Worm (Caenorhabditis elegans) whole organism, young adult: Measurements from ENCODE around the gene Y51B9A.9.

Experiments
- B0336.3 ChIP-seq: fragments of 200-800 bp; sonication (Bioruptor generic); IDR thresholded peaks from 2 replicates; pipeline ENCODE4 v1.3.6; 2022; ENCODE audit warnings: missing genetic modification characterization, missing compliant biosample characterization
- C17E4.6 ChIP-seq: fragments of 200-800 bp; sonication (Bioruptor generic); IDR thresholded peaks from 2 replicates; pipeline ENCODE4 v1.3.6; 2022; ENCODE audit warnings: missing genetic modification reagents, missing genetic modification characterization, missing compliant biosample characterization
- F23B12.7 ChIP-seq: sonication (generic microtip); optimal IDR thresholded peaks from 2 replicates; lab custom pipeline; 2017; ENCODE audit warnings: missing genetic modification characterization, mild to moderate bottlenecking, missing compliant biosample characterization, antibody characterized with exemption, moderate library complexity; ENCODE audit not compliant: insufficient read depth
- F33H1.4 ChIP-seq: fragments of 200-800 bp; sonication (Bioruptor generic); IDR thresholded peaks from 2 replicates; pipeline ENCODE4 v1.3.6; 2022; ENCODE audit warnings: missing genetic modification reagents, missing genetic modification characterization, missing compliant biosample characterization
- F37B4.10 ChIP-seq: fragments of 200-800 bp; sonication (Bioruptor generic); IDR thresholded peaks from 2 replicates; pipeline ENCODE4 v1.3.6; 2022; ENCODE audit warnings: missing genetic modification characterization, missing compliant biosample characterization
- F39B2.1 ChIP-seq: fragments of 200-800 bp; sonication (Bioruptor generic); IDR thresholded peaks from 2 replicates; pipeline ENCODE4 v1.3.6; 2022; ENCODE audit warnings: missing genetic modification reagents, missing genetic modification characterization, missing compliant biosample characterization
- F49E8.2 ChIP-seq: sonication (generic microtip); optimal IDR thresholded peaks from 3 replicates; lab custom pipeline; 2017; ENCODE audit warnings: missing genetic modification characterization, mild to moderate bottlenecking, missing compliant biosample characterization, antibody characterized with exemption, moderate library complexity; ENCODE audit not compliant: insufficient read depth
- F52B5.7 ChIP-seq: sonication (generic microtip); optimal IDR thresholded peaks from 2 replicates; lab custom pipeline; 2016; ENCODE audit warnings: mild to moderate bottlenecking, missing genetic modification characterization, missing compliant biosample characterization
- F57C9.4 ChIP-seq: sonication (generic microtip); optimal IDR thresholded peaks from 2 replicates; lab custom pipeline; 2017; ENCODE audit warnings: mild to moderate bottlenecking, missing genetic modification characterization, missing compliant biosample characterization
- K11D2.4 ChIP-seq: fragments of 200-800 bp; sonication (Bioruptor generic); IDR thresholded peaks from 2 replicates; pipeline ENCODE4 v1.3.6; 2022; ENCODE audit warnings: missing genetic modification reagents, missing genetic modification characterization, missing compliant biosample characterization
- Y67H2A.10 ChIP-seq: fragments of 200-800 bp; sonication (Bioruptor generic); conservative IDR thresholded peaks from 2 replicates; pipeline ENCODE4 v1.3.6; 2022; ENCODE audit warnings: missing genetic modification reagents, missing genetic modification characterization, missing compliant biosample characterization
- akir-1 ChIP-seq: fragments of 200-800 bp; sonication (Bioruptor generic); optimal IDR thresholded peaks from 2 replicates; lab custom pipeline; 2018; ENCODE audit warnings: mild to moderate bottlenecking, missing genetic modification characterization, moderate library complexity, missing compliant biosample characterization
- attf-5 ChIP-seq: fragments of 200-800 bp; sonication (Bioruptor generic); optimal IDR thresholded peaks from 2 replicates; lab custom pipeline; 2018; ENCODE audit warnings: mild to moderate bottlenecking, missing genetic modification characterization, missing compliant biosample characterization
- attf-6 ChIP-seq: fragments of 200-800 bp; sonication (Bioruptor generic); IDR thresholded peaks from 2 replicates; pipeline ENCODE4 v1.3.6; 2022; ENCODE audit warnings: missing genetic modification reagents, missing genetic modification characterization, missing compliant biosample characterization
- ccch-3 ChIP-seq: fragments of 200-800 bp; sonication (Bioruptor generic); optimal IDR thresholded peaks from 2 replicates; lab custom pipeline; 2018; ENCODE audit warnings: mild to moderate bottlenecking, missing genetic modification characterization, missing compliant biosample characterization
- cebp-1 ChIP-seq, 2 experiments: fragments of 200-800 bp in 1 of 2; sonication (Bioruptor generic) in 1 of 2; sonication (generic microtip) in 1 of 2; IDR thresholded peaks in 1 of 2; optimal IDR thresholded peaks in 1 of 2; 2 replicates each; pipeline versions ENCODE4 v1.3.6 to Lab custom; 2017 to 2022; ENCODE audit warnings: missing compliant biosample characterization in 2 of 2, missing genetic modification characterization in 2 of 2, mild to moderate bottlenecking in 1 of 2, missing genetic modification reagents in 1 of 2, moderate library complexity in 1 of 2
- ceh-100 ChIP-seq: fragments of 200-800 bp; sonication (Bioruptor generic); IDR thresholded peaks from 2 replicates; pipeline ENCODE4 v1.3.6; 2022; ENCODE audit warnings: missing genetic modification reagents, missing genetic modification characterization, missing compliant biosample characterization
- die-1 ChIP-seq: sonication (generic microtip); optimal IDR thresholded peaks from 2 replicates; lab custom pipeline; 2016; ENCODE audit warnings: missing genotype, mild to moderate bottlenecking, missing genetic modification characterization, missing compliant biosample characterization
- dpff-1 ChIP-seq: sonication (generic microtip); optimal IDR thresholded peaks from 2 replicates; lab custom pipeline; 2017; ENCODE audit warnings: mild to moderate bottlenecking, missing genetic modification characterization, missing compliant biosample characterization
- gei-17 ChIP-seq: fragments of 200-800 bp; sonication (Bioruptor generic); optimal IDR thresholded peaks from 2 replicates; lab custom pipeline; 2018; ENCODE audit warnings: mild to moderate bottlenecking, missing genetic modification characterization, missing compliant biosample characterization
- hmg-1.2 ChIP-seq: fragments of 200-800 bp; sonication (Bioruptor generic); IDR thresholded peaks from 2 replicates; pipeline ENCODE4 v1.3.6; 2022; ENCODE audit warnings: missing genetic modification reagents, missing genetic modification characterization, missing compliant biosample characterization
- lag-1 ChIP-seq: fragments of 200-800 bp; sonication (Bioruptor generic); IDR thresholded peaks from 2 replicates; pipeline ENCODE4 v1.3.6; 2022; ENCODE audit warnings: missing genetic modification reagents, missing genetic modification characterization, missing compliant biosample characterization
- nfyb-1 ChIP-seq: fragments of 200-800 bp; sonication (Bioruptor generic); IDR thresholded peaks from 2 replicates; pipeline ENCODE4 v1.3.6; 2022; ENCODE audit warnings: missing genetic modification reagents, missing genetic modification characterization, missing compliant biosample characterization
- nhr-120 ChIP-seq: fragments of 200-800 bp; sonication (Bioruptor generic); IDR thresholded peaks from 2 replicates; pipeline ENCODE4 v1.3.6; 2022; ENCODE audit warnings: missing genetic modification characterization, missing compliant biosample characterization
- nhr-27 ChIP-seq: fragments of 200-800 bp; sonication (Bioruptor generic); optimal IDR thresholded peaks from 2 replicates; lab custom pipeline; 2018; ENCODE audit warnings: mild to moderate bottlenecking, missing genetic modification characterization, moderate library complexity, missing compliant biosample characterization
- nhr-80 ChIP-seq: sonication (generic microtip); optimal IDR thresholded peaks from 2 replicates; lab custom pipeline; 2016; ENCODE audit warnings: missing genetic modification characterization, missing compliant biosample characterization
- snpc-1.1 ChIP-seq: sonication (generic microtip); optimal IDR thresholded peaks from 2 replicates; lab custom pipeline; 2017; ENCODE audit warnings: missing genetic modification characterization, mild to moderate bottlenecking, missing compliant biosample characterization, antibody characterized with exemption, moderate library complexity, missing genotype, missing genetic modification reagents; ENCODE audit not compliant: insufficient read depth
- sptf-2 ChIP-seq: fragments of 200-800 bp; sonication (Bioruptor generic); optimal IDR thresholded peaks from 2 replicates; lab custom pipeline; 2018; ENCODE audit warnings: mild to moderate bottlenecking, missing genetic modification characterization, missing compliant biosample characterization
- tbx-9 ChIP-seq: sonication (generic microtip); optimal IDR thresholded peaks from 2 replicates; lab custom pipeline; 2016; ENCODE audit warnings: borderline replicate concordance, missing genetic modification characterization, inconsistent platforms, missing compliant biosample characterization
- unc-62 ChIP-seq: fragments of 150-350 bp; optimal IDR thresholded peaks from 2 replicates; lab custom pipeline; 2014; ENCODE audit warnings: missing biosample characterization, missing genetic modification reagents, missing genetic modification characterization
- zfh-2 ChIP-seq: fragments of 200-800 bp; sonication (Bioruptor generic); conservative IDR thresholded peaks from 2 replicates; pipeline ENCODE4 v1.3.6; 2022; ENCODE audit warnings: missing genetic modification reagents, missing genetic modification characterization, missing compliant biosample characterization
- ztf-28 ChIP-seq: fragments of 200-800 bp; sonication (Bioruptor generic); IDR thresholded peaks from 2 replicates; pipeline ENCODE4 v1.3.6; 2022; ENCODE audit warnings: missing genetic modification reagents, missing genetic modification characterization, missing compliant biosample characterization

Y51B9A.9 gene

ce11 chrII:9433609-9434008, 36.2 kb upstream of the Y51B9A.9 start, which contains the start of gene kin-15:
Gene kin-15 (minus strand): TSS chrII:9433709.
- no peak for TF ChIP-seq F57C9.4 (tag; lab: Kevin White, UChicago)
- TF ChIP-seq F23B12.7: no peak
- no peak for TF ChIP-seq Y67H2A.10 (GFP tag; lab: Robert Waterston, UW)
- TF ChIP-seq ceh-100 (GFP tag; lab: Robert Waterston, UW): no peak
- no peak for TF ChIP-seq F39B2.1

ce11 chrII:9431119-9431518, 33.7 kb upstream of the Y51B9A.9 start:
- no peak for TF ChIP-seq K11D2.4
- no peak for TF ChIP-seq lag-1 (GFP tag; lab: Robert Waterston, UW)
- TF ChIP-seq nhr-27 (tag; lab: Kevin White, UChicago): no peak
- no peak for TF ChIP-seq nfyb-1 (GFP tag; lab: Robert Waterston, UW)
- no peak for TF ChIP-seq Y67H2A.10 (GFP tag; lab: Robert Waterston, UW)
- no peak for TF ChIP-seq hmg-1.2 (GFP tag; lab: Robert Waterston, UW)
- TF ChIP-seq tbx-9: no peak
- TF ChIP-seq akir-1 (GFP tag; lab: Kevin White, UChicago): no peak
- TF ChIP-seq F33H1.4 (GFP tag; lab: Robert Waterston, UW): no peak
- no peak for TF ChIP-seq F52B5.7 (tag; lab: Kevin White, UChicago)
- no peak for TF ChIP-seq ccch-3
- TF ChIP-seq F49E8.2: no peak

ce11 chrII:9427644-9428043, 30.2 kb upstream of the Y51B9A.9 start, which contains the start of gene M176.5:
Gene M176.5 (minus strand): TSS chrII:9427744.
- TF ChIP-seq attf-6 (no peak), F37B4.10 (GFP tag; lab: Robert Waterston, UW) (no peak)

ce11 chrII:9426076-9426475, 28.7 kb upstream of the Y51B9A.9 start, which contains the start of gene M176.10:
Gene M176.10 (minus strand): TSS chrII:9426176.
- no peak for TF ChIP-seq C17E4.6 (GFP tag; lab: Robert Waterston, UW)
- no peak for TF ChIP-seq B0336.3 (GFP tag; lab: Robert Waterston, UW)
- no peak for TF ChIP-seq cebp-1 (GFP tag; IDR thresholded peaks at IDR 0.05; lab: Robert Waterston, UW)
- no peak for TF ChIP-seq cebp-1 (tag; optimal IDR thresholded peaks at IDR 0.05; lab: Kevin White, UChicago)
- TF ChIP-seq snpc-1.1 (tag; lab: Kevin White, UChicago): no peak
- TF ChIP-seq nhr-120 (GFP tag; lab: Robert Waterston, UW): no peak
- no peak for TF ChIP-seq attf-6
- no peak for TF ChIP-seq ztf-28 (GFP tag; lab: Robert Waterston, UW)

- TF ChIP-seq attf-5 (GFP tag; lab: Kevin White, UChicago): no peak
These were observed 24.6 kb upstream of the Y51B9A.9 start, which contains the start of gene M176.11 for ce11 chrII:9421969-9422368. Gene M176.11 (plus strand): TSS chrII:9422269.

- peak; percentile 28 for TF ChIP-seq nhr-80
- TF ChIP-seq ccch-3: no peak
- TF ChIP-seq, all 124 proteins: peak for 1
These were observed 21.6 kb upstream of the Y51B9A.9 start for ce11 chrII:9418843-9419532.

ce11 chrII:9418065-9418567, 20.7 kb upstream of the Y51B9A.9 start, which contains the start of the genes M176.4 and M176.16:
Gene M176.4 (plus strand): TSS chrII:9418365.
Gene M176.16 (plus strand): TSS chrII:9418517.
- TF ChIP-seq F49E8.2 (no peak), die-1 (tag; lab: Kevin White, UChicago) (no peak), sptf-2 (GFP tag; lab: Kevin White, UChicago) (no peak), attf-6 (no peak), unc-62 (GFP tag; lab: Kevin White, UChicago) (no peak), gei-17 (GFP tag; lab: Kevin White, UChicago) (no peak), nhr-80 (peak; percentile 53), dpff-1 (tag; lab: Kevin White, UChicago) (no peak), zfh-2 (GFP tag; lab: Robert Waterston, UW) (no peak)
